Fruit fly (Drosophila melanogaster): ENCODE data around the gene CG7290.

The CG7290 gene

dm6 chr3L:20194731-20195130 lies 11.1 kb downstream of the CG7290 start (continued):
- TF ChIP-seq CG31627 (GFP tag; optimal IDR thresholded peaks at IDR 0.05): peak; percentile 82
- TF ChIP-seq Gug (GFP tag; IDR thresholded peaks at IDR 0.05): peak; percentile 45
- TF ChIP-seq fd85E (GFP tag; optimal IDR thresholded peaks at IDR 0.05): no peak
- TF ChIP-seq lz (GFP tag; optimal IDR thresholded peaks at IDR 0.05): peak; percentile 79
- peak; percentile 57 for TF ChIP-seq CG6792 (GFP tag; optimal IDR thresholded peaks at IDR 0.05)
- TF ChIP-seq svp (GFP tag): no peak
- TF ChIP-seq ss (GFP tag; optimal IDR thresholded peaks at IDR 0.05): peak; percentile 23 to 34
- peak; percentile 57 for TF ChIP-seq net (GFP tag; optimal IDR thresholded peaks at IDR 0.05)
- TF ChIP-seq Eip75B (GFP tag; optimal IDR thresholded peaks at IDR 0.05): peak; percentile 51
- TF ChIP-seq CG8319 (GFP tag; optimal IDR thresholded peaks at IDR 0.05): peak; percentile 20
- peak; percentile 74 for TF ChIP-seq Sox14 (GFP tag; optimal IDR thresholded peaks at IDR 0.05)
- TF ChIP-seq CG7368 (GFP tag; optimal IDR thresholded peaks at IDR 0.05): peak; percentile 49
- no peak for TF ChIP-seq dac (GFP tag; optimal IDR thresholded peaks at IDR 0.05)
- TF ChIP-seq CG11762 (GFP tag; optimal IDR thresholded peaks at IDR 0.05; ENCODE audit: insufficient read depth): peak; percentile 20
- peak; percentile 80 for TF ChIP-seq Hr39 (GFP tag; optimal IDR thresholded peaks at IDR 0.05)
- TF ChIP-seq CG10669 (GFP tag; optimal IDR thresholded peaks at IDR 0.05): peak; percentile 43
- TF ChIP-seq CG8632 (GFP tag; optimal IDR thresholded peaks at IDR 0.05): peak; percentile 29
- peak; percentile 67 for TF ChIP-seq CG6163 (GFP tag; IDR thresholded peaks at IDR 0.05)
- peak; percentile 55 for TF ChIP-seq CG32006 (GFP tag; optimal IDR thresholded peaks at IDR 0.05)
- peak; percentile 25 for TF ChIP-seq Sox15 (GFP tag; optimal IDR thresholded peaks at IDR 0.05)
- TF ChIP-seq Met (GFP tag; optimal IDR thresholded peaks at IDR 0.05): peak; percentile 80
- TF ChIP-seq pdm3 (GFP tag; optimal IDR thresholded peaks at IDR 0.05): peak; percentile 66
- peak; percentile 35 for TF ChIP-seq dsx (GFP tag; optimal IDR thresholded peaks at IDR 0.05; ENCODE audit: poor library complexity, severe bottlenecking)
- peak; percentile 55 for TF ChIP-seq CG1621 (tag; optimal IDR thresholded peaks at IDR 0.05)
- peak; percentile 59 for TF ChIP-seq CG10631 (GFP tag; optimal IDR thresholded peaks at IDR 0.05)
- TF ChIP-seq Hr4 (GFP tag; optimal IDR thresholded peaks at IDR 0.05): peak; percentile 46
- TF ChIP-seq Eip78C (GFP tag): peak; percentile 87
- peak; percentile 62 for TF ChIP-seq CG3032 (tag; optimal IDR thresholded peaks at IDR 0.05)
- peak; percentile 59 for TF ChIP-seq CG15336 (GFP tag; IDR thresholded peaks at IDR 0.05)
- TF ChIP-seq CG4318 (GFP tag; optimal IDR thresholded peaks at IDR 0.05): no peak
- peak; percentile 61 for TF ChIP-seq Ets96B (tag; optimal IDR thresholded peaks at IDR 0.05)
- TF ChIP-seq CG34406 (GFP tag; optimal IDR thresholded peaks at IDR 0.05): peak; percentile 44
- peak; percentile 28 for TF ChIP-seq CG6854 (GFP tag; optimal IDR thresholded peaks at IDR 0.05)
- peak; percentile 72 for TF ChIP-seq topi (GFP tag; optimal IDR thresholded peaks at IDR 0.05)

- no peak for TF ChIP-seq CG16779 (tag; optimal IDR thresholded peaks at IDR 0.05)
- TF ChIP-seq CG31627 (GFP tag; optimal IDR thresholded peaks at IDR 0.05): no peak
- TF ChIP-seq CG6276 (GFP tag; optimal IDR thresholded peaks at IDR 0.05): no peak
- TF ChIP-seq CG7368 (GFP tag; optimal IDR thresholded peaks at IDR 0.05): no peak
- TF ChIP-seq vri (GFP tag; optimal IDR thresholded peaks at IDR 0.05): no peak
- TF ChIP-seq CG3032 (tag; optimal IDR thresholded peaks at IDR 0.05): no peak
- no peak for TF ChIP-seq CG9139 (GFP tag; optimal IDR thresholded peaks at IDR 0.05)
- no peak for TF ChIP-seq Blimp-1 (GFP tag; optimal IDR thresholded peaks at IDR 0.05)
- no peak for TF ChIP-seq Hr39 (GFP tag; optimal IDR thresholded peaks at IDR 0.05)
- TF ChIP-seq spab (GFP tag; optimal IDR thresholded peaks at IDR 0.05): no peak
- TF ChIP-seq lz (GFP tag; optimal IDR thresholded peaks at IDR 0.05): no peak
- TF ChIP-seq Hr4 (GFP tag; optimal IDR thresholded peaks at IDR 0.05): no peak
- no peak for TF ChIP-seq Smox (GFP tag; optimal IDR thresholded peaks at IDR 0.05)
- TF ChIP-seq pdm3 (GFP tag; optimal IDR thresholded peaks at IDR 0.05): no peak
- no peak for TF ChIP-seq OdsH (GFP tag; optimal IDR thresholded peaks at IDR 0.05)
- TF ChIP-seq CG11762 (GFP tag; optimal IDR thresholded peaks at IDR 0.05; ENCODE audit: insufficient read depth): no peak
- no peak for TF ChIP-seq salr (GFP tag; optimal IDR thresholded peaks at IDR 0.05)
- TF ChIP-seq CG6792 (GFP tag; optimal IDR thresholded peaks at IDR 0.05): no peak
- no peak for TF ChIP-seq CG32006 (GFP tag; optimal IDR thresholded peaks at IDR 0.05)
- no peak for TF ChIP-seq CG8632 (GFP tag; optimal IDR thresholded peaks at IDR 0.05)
Observed at dm6 chr3L:20193748-20194058, 12.1 kb downstream of the CG7290 start.

All from whole organism, prepupa.